Fruit fly (Drosophila melanogaster) whole organism, embryonic: Measurements from ENCODE around the gene CG14659.

ENCODE experiments used
- CG34422 ChIP-seq: fragments of 200-800 bp; sonication (Bioruptor generic); IDR thresholded peaks from 3 replicates; pipeline ENCODE4 v1.3.6; 2022; ENCODE audit warnings: missing biosample characterization, missing genetic modification characterization
- CG3995 ChIP-seq: fragments of 200-800 bp; sonication (Bioruptor generic); optimal IDR thresholded peaks from 3 replicates; lab custom pipeline; 2016; ENCODE audit warnings: missing biosample characterization, missing genetic modification characterization
- ro ChIP-seq: fragments of 200-800 bp; sonication (Bioruptor generic); IDR thresholded peaks from 2 replicates; pipeline ENCODE4 v1.3.6; 2022; ENCODE audit warnings: missing biosample characterization, missing genetic modification characterization
- sima ChIP-seq: fragments of 200-800 bp; sonication (Bioruptor generic); optimal IDR thresholded peaks from 2 replicates; lab custom pipeline; 2016; ENCODE audit warnings: missing biosample characterization, missing genetic modification characterization
- so ChIP-seq: fragments of 200-800 bp; sonication (Bioruptor generic); IDR thresholded peaks from 3 replicates; pipeline ENCODE4 v1.3.6; 2022; ENCODE audit warnings: missing biosample characterization, missing genetic modification characterization

DNA sequence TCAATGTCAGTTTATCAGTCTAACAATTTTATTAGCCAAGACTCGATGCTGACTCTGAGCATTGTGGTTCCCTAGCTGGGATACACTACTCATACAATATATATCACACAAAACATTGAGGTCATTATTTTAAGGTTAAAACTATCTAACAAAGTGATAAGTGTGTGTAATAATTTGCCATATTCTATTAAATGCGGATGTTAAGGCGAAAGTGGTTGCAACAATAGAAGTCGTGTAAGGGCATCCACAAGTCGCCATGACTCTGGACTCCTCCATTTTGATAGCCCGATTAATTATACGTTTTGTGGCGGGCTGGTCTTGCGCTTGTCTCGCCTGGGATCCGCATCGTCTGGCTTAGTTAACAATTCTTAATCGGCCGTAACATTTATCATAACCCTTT is 15.7 kb upstream of the CG14659 start:
- TF ChIP-seq ro (no peak), CG34422 (no peak), so (no peak), CG3995 (GFP tag; lab: Kevin White, UChicago) (no peak), sima (GFP tag; lab: Kevin White, UChicago) (no peak)
